Fruit fly (Drosophila melanogaster) whole organism, embryonic: ENCODE results near the gene CBP.
A peak's percentile ranks its signal among the peaks of the same experiment; 100 is the strongest.

Source experiments
- Atf3 ChIP-seq: fragments of 200-800 bp; sonication (Bioruptor generic); optimal IDR thresholded peaks from 3 replicates; lab custom pipeline; 2016; ENCODE audit warnings: missing biosample characterization, missing genetic modification characterization
- BEAF-32 ChIP-seq: fragments of 200-800 bp; sonication (Bioruptor generic); optimal IDR thresholded peaks from 3 replicates; lab custom pipeline; 2017; ENCODE audit warnings: missing biosample characterization, missing genetic modification characterization, mild to moderate bottlenecking, moderate library complexity, missing genetic modification reagents
- CG11085 ChIP-seq: fragments of 200-800 bp; sonication (Bioruptor generic); IDR thresholded peaks from 2 replicates; pipeline ENCODE4 v1.3.6; 2022; ENCODE audit warnings: missing biosample characterization, missing genetic modification characterization
- CG13287 ChIP-seq: fragments of 200-800 bp; sonication (Bioruptor generic); IDR thresholded peaks from 2 replicates; pipeline ENCODE4 v1.3.6; 2022; ENCODE audit warnings: missing biosample characterization, missing genetic modification characterization; ENCODE audit not compliant: partially characterized antibody
- CG13296 ChIP-seq: fragments of 200-800 bp; sonication (Bioruptor generic); optimal IDR thresholded peaks from 3 replicates; lab custom pipeline; 2018; ENCODE audit warnings: missing biosample characterization, mild to moderate bottlenecking, missing genetic modification characterization
- CG15514 ChIP-seq: fragments of 200-800 bp; sonication (Bioruptor generic); optimal IDR thresholded peaks from 3 replicates; lab custom pipeline; 2017; ENCODE audit warnings: missing biosample characterization, missing genetic modification characterization, mild to moderate bottlenecking, moderate library complexity, missing genetic modification reagents
- CG17359 ChIP-seq: fragments of 200-800 bp; sonication (Bioruptor generic); optimal IDR thresholded peaks from 3 replicates; lab custom pipeline; 2018; ENCODE audit warnings: missing biosample characterization, mild to moderate bottlenecking, missing genetic modification characterization, moderate library complexity
- CG17612 ChIP-seq: fragments of 200-800 bp; sonication (Bioruptor generic); IDR thresholded peaks from 2 replicates; pipeline ENCODE4 v1.3.6; 2022; ENCODE audit warnings: missing biosample characterization, missing genetic modification characterization
- CG17802 ChIP-seq: fragments of 200-800 bp; sonication (Bioruptor generic); optimal IDR thresholded peaks from 2 replicates; lab custom pipeline; 2018; ENCODE audit warnings: missing biosample characterization, mild to moderate bottlenecking, missing genetic modification characterization, moderate library complexity
- CG2116 ChIP-seq: fragments of 200-800 bp; sonication (Bioruptor generic); optimal IDR thresholded peaks from 3 replicates; lab custom pipeline; 2018; ENCODE audit warnings: missing biosample characterization, mild to moderate bottlenecking, missing genetic modification characterization
- CG2129 ChIP-seq: fragments of 200-800 bp; sonication (Bioruptor generic); IDR thresholded peaks from 2 replicates; pipeline ENCODE4 v1.3.6; 2022; ENCODE audit warnings: missing biosample characterization, missing genetic modification characterization; ENCODE audit not compliant: partially characterized antibody
- CG2712 ChIP-seq: fragments of 200-800 bp; optimal IDR thresholded peaks from 3 replicates; lab custom pipeline; 2019; ENCODE audit warnings: missing biosample characterization, mild to moderate bottlenecking, missing genetic modification characterization, moderate library complexity
- CG31388 ChIP-seq: fragments of 200-800 bp; sonication (Bioruptor generic); optimal IDR thresholded peaks from 2 replicates; lab custom pipeline; 2016; ENCODE audit warnings: missing biosample characterization, missing genetic modification characterization
- CG32767 ChIP-seq: fragments of 200-800 bp; sonication (Bioruptor generic); IDR thresholded peaks from 2 replicates; pipeline ENCODE4 v1.3.6; 2022; ENCODE audit warnings: missing biosample characterization, missing genetic modification characterization
- CG33213 ChIP-seq: fragments of 200-800 bp; sonication (Bioruptor generic); optimal IDR thresholded peaks from 3 replicates; lab custom pipeline; 2016; ENCODE audit warnings: missing biosample characterization, missing genetic modification characterization
- CG42726 ChIP-seq: fragments of 200-800 bp; sonication (Bioruptor generic); IDR thresholded peaks from 2 replicates; pipeline ENCODE4 v1.3.6; 2022; ENCODE audit warnings: missing biosample characterization, missing genetic modification characterization; ENCODE audit not compliant: partially characterized antibody
- CG4328 ChIP-seq: fragments of 200-800 bp; sonication (Bioruptor generic); optimal IDR thresholded peaks from 3 replicates; lab custom pipeline; 2017; ENCODE audit warnings: missing biosample characterization, missing genetic modification reagents, missing genetic modification characterization
- CG5953 ChIP-seq: fragments of 200-800 bp; sonication (Bioruptor generic); IDR thresholded peaks from 2 replicates; pipeline ENCODE4 v1.3.6; 2022; ENCODE audit warnings: missing biosample characterization, missing genetic modification characterization
- CG6854 ChIP-seq: fragments of 200-800 bp; sonication (Bioruptor generic); optimal IDR thresholded peaks from 3 replicates; lab custom pipeline; 2017; ENCODE audit warnings: missing biosample characterization, mild to moderate bottlenecking, missing genetic modification characterization
- CG7357 ChIP-seq: fragments of 200-800 bp; sonication (Bioruptor generic); IDR thresholded peaks from 3 replicates; pipeline ENCODE4 v1.3.6; 2022; ENCODE audit warnings: missing biosample characterization, missing genetic modification characterization
- CG8089 ChIP-seq: fragments of 200-800 bp; sonication (Bioruptor generic); optimal IDR thresholded peaks from 3 replicates; lab custom pipeline; 2016; ENCODE audit warnings: missing biosample characterization, missing genetic modification characterization
- CG9215 ChIP-seq: fragments of 200-800 bp; sonication (Bioruptor generic); IDR thresholded peaks from 2 replicates; pipeline ENCODE4 v1.3.6; 2022; ENCODE audit warnings: missing biosample characterization, missing genetic modification characterization
- Camta ChIP-seq: fragments of 200-800 bp; sonication (Bioruptor generic); optimal IDR thresholded peaks from 2 replicates; lab custom pipeline; 2016; ENCODE audit warnings: missing biosample characterization, missing genetic modification characterization
- Dref ChIP-seq: fragments of 200-800 bp; sonication (Bioruptor generic); IDR thresholded peaks from 2 replicates; pipeline ENCODE4 v1.3.6; 2022; ENCODE audit warnings: missing biosample characterization, missing genetic modification characterization
- GATAe ChIP-seq: fragments of 200-800 bp; sonication (Bioruptor generic); conservative IDR thresholded peaks from 2 replicates; pipeline ENCODE4 v1.3.6; 2022; ENCODE audit warnings: missing biosample characterization, missing genetic modification characterization
- H2.0 ChIP-seq: fragments of 200-800 bp; sonication (Bioruptor generic); IDR thresholded peaks from 2 replicates; pipeline ENCODE4 v1.3.6; 2022; ENCODE audit warnings: missing biosample characterization, missing genetic modification characterization
- HLH3B ChIP-seq: fragments of 200-800 bp; sonication (Bioruptor generic); IDR thresholded peaks from 2 replicates; pipeline ENCODE4 v1.3.6; 2022; ENCODE audit warnings: missing biosample characterization, missing genetic modification characterization
- Hmx ChIP-seq: fragments of 200-800 bp; sonication (Bioruptor generic); optimal IDR thresholded peaks from 2 replicates; lab custom pipeline; 2016; ENCODE audit warnings: missing biosample characterization, missing genetic modification characterization
- Lpt ChIP-seq: fragments of >200 bp; optimal IDR thresholded peaks from 2 replicates; lab custom pipeline; 2018; ENCODE audit warnings: missing biosample characterization, missing genetic modification characterization
- NFAT ChIP-seq: fragments of 200-800 bp; sonication (Bioruptor generic); IDR thresholded peaks from 2 replicates; pipeline ENCODE4 v1.3.6; 2022; ENCODE audit warnings: missing biosample characterization, missing genetic modification characterization
- Spps ChIP-seq: fragments of 200-800 bp; sonication (Bioruptor generic); optimal IDR thresholded peaks from 2 replicates; lab custom pipeline; 2018; ENCODE audit warnings: missing biosample characterization, mild to moderate bottlenecking, missing genetic modification characterization
- Taf1 ChIP-seq: fragments of 200-800 bp; sonication (Bioruptor generic); IDR thresholded peaks from 2 replicates; pipeline ENCODE4 v1.3.6; 2022; ENCODE audit warnings: missing biosample characterization, missing genetic modification characterization
- ato ChIP-seq: fragments of 200-800 bp; sonication (Bioruptor generic); IDR thresholded peaks from 2 replicates; pipeline ENCODE4 v1.3.6; 2022; ENCODE audit warnings: missing biosample characterization, missing genetic modification characterization; ENCODE audit not compliant: partially characterized antibody
- bbx ChIP-seq: fragments of 200-800 bp; sonication (Bioruptor generic); IDR thresholded peaks from 2 replicates; pipeline ENCODE4 v1.3.6; 2022; ENCODE audit warnings: missing biosample characterization, missing genetic modification characterization; ENCODE audit not compliant: partially characterized antibody
- bsh ChIP-seq, 2 experiments: fragments of 200-800 bp; sonication (Bioruptor generic); optimal IDR thresholded peaks; 2 replicates each; lab custom pipeline; 2017 to 2018; ENCODE audit warnings: mild to moderate bottlenecking in 2 of 2, missing biosample characterization in 2 of 2, missing genetic modification characterization in 2 of 2, moderate library complexity in 1 of 2
- cas ChIP-seq: fragments of 200-800 bp; sonication (Bioruptor generic); IDR thresholded peaks from 2 replicates; pipeline ENCODE4 v1.3.6; 2022; ENCODE audit warnings: missing biosample characterization, missing genetic modification characterization
- chinmo ChIP-seq: fragments of 200-800 bp; sonication (Bioruptor generic); IDR thresholded peaks from 4 replicates; pipeline ENCODE4 v1.3.6; 2022; ENCODE audit warnings: missing biosample characterization, missing genetic modification characterization; ENCODE audit not compliant: partially characterized antibody
- emc ChIP-seq: fragments of 200-800 bp; sonication (Bioruptor generic); optimal IDR thresholded peaks from 2 replicates; lab custom pipeline; 2016; ENCODE audit warnings: missing biosample characterization, missing genetic modification characterization
- esg ChIP-seq: fragments of 200-800 bp; sonication (Bioruptor generic); conservative IDR thresholded peaks from 2 replicates; pipeline ENCODE4 v1.3.6; 2022; ENCODE audit warnings: missing biosample characterization, missing genetic modification characterization
- gfzf ChIP-seq: fragments of 200-800 bp; sonication (Bioruptor generic); optimal IDR thresholded peaks from 2 replicates; lab custom pipeline; 2016; ENCODE audit warnings: missing biosample characterization, mild to moderate bottlenecking, missing genetic modification characterization, moderate library complexity
- inv ChIP-seq: fragments of 200-800 bp; sonication (Bioruptor generic); IDR thresholded peaks from 2 replicates; pipeline ENCODE4 v1.3.6; 2022; ENCODE audit warnings: missing biosample characterization, missing genetic modification characterization; ENCODE audit not compliant: partially characterized antibody
- lab ChIP-seq: fragments of 200-800 bp; sonication (Bioruptor generic); optimal IDR thresholded peaks from 3 replicates; lab custom pipeline; 2017; ENCODE audit warnings: missing biosample characterization, missing genetic modification characterization, mild to moderate bottlenecking, moderate library complexity, missing genetic modification reagents
- otp ChIP-seq: fragments of 200-800 bp; sonication (Bioruptor generic); IDR thresholded peaks from 3 replicates; pipeline ENCODE4, ENCODE4 v1.3.6; 2022; ENCODE audit warnings: missing biosample characterization, missing genetic modification characterization
- peb ChIP-seq: fragments of 200-800 bp; sonication (Bioruptor generic); IDR thresholded peaks from 2 replicates; pipeline ENCODE4 v1.3.6; 2022; ENCODE audit warnings: missing biosample characterization, missing genetic modification characterization
- pfk ChIP-seq: fragments of 200-800 bp; sonication (Bioruptor generic); optimal IDR thresholded peaks from 2 replicates; lab custom pipeline; 2018; ENCODE audit warnings: missing biosample characterization, mild to moderate bottlenecking, missing genetic modification characterization, moderate library complexity
- pnt ChIP-seq: fragments of 200-800 bp; sonication (Bioruptor generic); optimal IDR thresholded peaks from 3 replicates; lab custom pipeline; 2016; ENCODE audit warnings: missing biosample characterization, missing genetic modification characterization
- repo ChIP-seq: fragments of 200-800 bp; sonication (Bioruptor generic); optimal IDR thresholded peaks from 2 replicates; lab custom pipeline; 2016; ENCODE audit warnings: missing biosample characterization, missing genetic modification characterization
- sens-2 ChIP-seq: fragments of 200-800 bp; sonication (Bioruptor generic); IDR thresholded peaks from 2 replicates; pipeline ENCODE4 v1.3.6; 2022; ENCODE audit warnings: missing biosample characterization, missing genetic modification characterization
- tin ChIP-seq: fragments of 200-800 bp; sonication (Bioruptor generic); optimal IDR thresholded peaks from 3 replicates; lab custom pipeline; 2016; ENCODE audit warnings: missing biosample characterization, missing genetic modification characterization
- ttk ChIP-seq: fragments of 200-800 bp; sonication (Bioruptor generic); IDR thresholded peaks from 2 replicates; pipeline ENCODE4 v2.1.2; 2022; ENCODE audit warnings: missing biosample characterization, missing genetic modification characterization
- tup ChIP-seq: fragments of 200-800 bp; sonication (Bioruptor generic); optimal IDR thresholded peaks from 2 replicates; lab custom pipeline; 2016; ENCODE audit warnings: missing biosample characterization, mild to moderate bottlenecking, missing genetic modification characterization, moderate library complexity

Gene CBP

DNA sequence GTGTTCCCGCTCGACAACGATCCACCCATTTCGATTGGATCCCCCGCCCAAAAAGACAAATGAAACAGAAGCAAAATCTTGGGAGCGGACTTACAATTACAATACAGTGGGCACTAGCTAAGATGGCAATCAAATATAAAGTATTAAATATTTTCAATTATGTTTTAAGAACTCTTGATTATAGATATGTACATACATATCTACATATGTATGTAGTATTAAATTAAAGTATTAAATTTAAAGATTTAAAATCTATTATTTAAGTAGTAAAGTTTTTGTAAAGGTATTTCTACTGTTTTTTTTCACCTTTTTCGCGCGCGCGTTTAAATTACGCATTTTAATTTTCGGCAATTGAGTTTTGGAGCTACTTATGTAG lies 2.4 kb upstream of the CBP start (continued):
- TF ChIP-seq inv (GFP tag; lab: Robert Waterston, UW) (no peak), gfzf (GFP tag; lab: Kevin White, UChicago) (no peak), CG13287 (no peak), CG42726 (GFP tag; lab: Robert Waterston, UW) (no peak), chinmo (GFP tag; lab: Robert Waterston, UW) (no peak), Taf1 (GFP tag; lab: Robert Waterston, UW) (peak; percentile 55; the same call in 1 of the 2 replicates), repo (GFP tag; lab: Kevin White, UChicago) (no peak), CG17612 (GFP tag; lab: Robert Waterston, UW) (no peak), BEAF-32 (no peak), NFAT (GFP tag; lab: Robert Waterston, UW) (peak; percentile 49; the same call in 1 of the 2 replicates), esg (GFP tag; lab: Robert Waterston, UW) (peak; percentile 74), Atf3 (GFP tag; lab: Kevin White, UChicago) (no peak), CG17802 (no peak), Dref (GFP tag; lab: Robert Waterston, UW) (no peak), CG4328 (GFP tag; lab: Kevin White, UChicago) (peak; percentile 56), CG5953 (GFP tag; lab: Robert Waterston, UW) (no peak), CG6854 (GFP tag; lab: Kevin White, UChicago) (peak; percentile 67), CG2129 (GFP tag; lab: Robert Waterston, UW) (no peak), pnt (no peak), tin (GFP tag; lab: Kevin White, UChicago) (peak; percentile 53), CG8089 (GFP tag; lab: Kevin White, UChicago) (no peak), sens-2 (GFP tag; lab: Robert Waterston, UW) (no peak), ttk (GFP tag; lab: Robert Waterston, UW) (peak; percentile 48; the same call in 1 of the 2 replicates), CG11085 (GFP tag; lab: Robert Waterston, UW) (peak; percentile 53), CG31388 (GFP tag; lab: Kevin White, UChicago) (peak; percentile 27), cas (GFP tag; lab: Robert Waterston, UW) (peak; percentile 62), tup (GFP tag; lab: Kevin White, UChicago) (peak; percentile 5), Spps (tag; lab: Kevin White, UChicago) (peak; percentile 69), CG17359 (tag; lab: Kevin White, UChicago) (peak; percentile 63), CG32767 (GFP tag; lab: Robert Waterston, UW) (peak; percentile 48; the same call in 1 of the 2 replicates), ato (GFP tag; lab: Robert Waterston, UW) (no peak), HLH3B (GFP tag; lab: Robert Waterston, UW) (peak; percentile 68), otp (peak; percentile 33; the same call in 1 of the 3 replicates), CG33213 (GFP tag; lab: Kevin White, UChicago) (no peak), CG7357 (GFP tag; lab: Robert Waterston, UW) (0 out of 3 replicates have a peak, but pooled peaks have one; percentile 40), CG9215 (GFP tag; lab: Robert Waterston, UW) (peak; percentile 59), emc (GFP tag; lab: Kevin White, UChicago) (no peak), lab (GFP tag; lab: Kevin White, UChicago) (peak; percentile 83), bsh (GFP tag; optimal IDR thresholded peaks at IDR 0.05; lab: Kevin White, UChicago) (peak; percentile 2 to 87), Lpt (GFP tag; lab: Kevin White, UChicago) (no peak), bbx (no peak), pfk (GFP tag; lab: Kevin White, UChicago) (no peak), CG2712 (tag; lab: Kevin White, UChicago) (peak; percentile 93), peb (GFP tag; lab: Robert Waterston, UW) (peak; percentile 38; the same call in 1 of the 2 replicates), CG13296 (GFP tag; lab: Kevin White, UChicago) (peak; percentile 73), Camta (no peak), GATAe (GFP tag; lab: Robert Waterston, UW) (no peak; the same call in 1 of the 2 replicates), CG15514 (peak; percentile 64), H2.0 (GFP tag; lab: Robert Waterston, UW) (peak; percentile 73), CG2116 (GFP tag; lab: Kevin White, UChicago) (no peak), Hmx (GFP tag; lab: Kevin White, UChicago) (no peak)
